Worm (Caenorhabditis elegans) whole organism, L4 larva: ENCODE results near the gene wrt-1.

ENCODE experiments used
- R02D3.7 ChIP-seq: fragments of 150-350 bp; sonication (generic microtip); optimal IDR thresholded peaks from 3 replicates; lab custom pipeline; 2014; ENCODE audit warnings: missing biosample characterization, missing genetic modification characterization
- T26A8.4 ChIP-seq: fragments of 200-800 bp; sonication (Bioruptor generic); IDR thresholded peaks from 2 replicates; pipeline ENCODE4 v1.3.6; 2022; ENCODE audit warnings: missing genetic modification characterization, missing compliant biosample characterization
- Y48G9A.11 ChIP-seq: fragments of 200-800 bp; sonication (Bioruptor generic); IDR thresholded peaks from 2 replicates; pipeline ENCODE4 v1.3.6; 2022; ENCODE audit warnings: missing genetic modification reagents, missing genetic modification characterization, missing compliant biosample characterization
- Y5F2A.4 ChIP-seq: fragments of 200-800 bp; sonication (Bioruptor generic); optimal IDR thresholded peaks from 2 replicates; lab custom pipeline; 2018; ENCODE audit warnings: mild to moderate bottlenecking, missing genetic modification characterization, missing compliant biosample characterization
- ZK337.2 ChIP-seq: fragments of 200-800 bp; sonication (Bioruptor generic); IDR thresholded peaks from 2 replicates; pipeline ENCODE4 v1.3.6; 2022; ENCODE audit warnings: missing genetic modification reagents, missing genetic modification characterization, missing compliant biosample characterization
- aha-1 ChIP-seq: fragments of 150-350 bp; peaks from one replicate; lab custom pipeline; 2014; ENCODE audit warnings: missing biosample characterization, missing genetic modification characterization
- attf-4 ChIP-seq: sonication (generic microtip); optimal IDR thresholded peaks from 3 replicates; lab custom pipeline; 2017; ENCODE audit warnings: missing biosample characterization, missing genetic modification characterization
- ceh-28 ChIP-seq: fragments of 150-350 bp; optimal IDR thresholded peaks from 2 replicates; lab custom pipeline; 2014; ENCODE audit warnings: missing biosample characterization, missing genetic modification reagents, missing genetic modification characterization
- ceh-44 ChIP-seq: fragments of 200-800 bp; sonication (Bioruptor generic); IDR thresholded peaks from 2 replicates; pipeline ENCODE4 v1.3.6; 2022; ENCODE audit warnings: missing genetic modification reagents, missing genetic modification characterization, missing compliant biosample characterization
- ces-1 ChIP-seq: fragments of 150-350 bp; sonication (generic microtip); optimal IDR thresholded peaks from 4 replicates; lab custom pipeline; 2014; ENCODE audit warnings: missing biosample characterization, missing genetic modification reagents, missing genetic modification characterization
- ctbp-1 ChIP-seq: fragments of 200-800 bp; sonication (Bioruptor generic); IDR thresholded peaks from 2 replicates; pipeline ENCODE4 v1.3.6; 2022; ENCODE audit warnings: missing genetic modification reagents, missing genetic modification characterization, missing compliant biosample characterization
- dmd-8 ChIP-seq: fragments of 200-800 bp; sonication (Bioruptor generic); IDR thresholded peaks from 2 replicates; pipeline ENCODE4 v1.3.6; 2022; ENCODE audit warnings: missing genetic modification characterization, missing compliant biosample characterization
- dmd-9 ChIP-seq: fragments of 200-800 bp; sonication (Bioruptor generic); IDR thresholded peaks from 2 replicates; pipeline ENCODE4 v1.3.6; 2022; ENCODE audit warnings: missing genetic modification reagents, missing genetic modification characterization, missing compliant biosample characterization
- hlh-30 ChIP-seq: sonication (generic microtip); optimal IDR thresholded peaks from 2 replicates; lab custom pipeline; 2017; ENCODE audit warnings: antibody characterized with exemption, mild to moderate bottlenecking, missing genetic modification characterization, missing compliant biosample characterization; ENCODE audit not compliant: insufficient read depth
- lin-38 ChIP-seq: fragments of 200-800 bp; sonication (Bioruptor generic); IDR thresholded peaks from 2 replicates; pipeline ENCODE4 v1.3.6; 2022; ENCODE audit warnings: missing genetic modification reagents, missing genetic modification characterization, missing compliant biosample characterization
- lin-39 ChIP-seq: fragments of 150-350 bp; optimal IDR thresholded peaks from 2 replicates; lab custom pipeline; 2014; ENCODE audit warnings: missing biosample characterization, missing genetic modification reagents, missing genetic modification characterization
- lsy-2 ChIP-seq, 2 experiments: fragments of 150-350 bp in 1 of 2; sonication (generic microtip) in 1 of 2; optimal IDR thresholded peaks; 2 replicates each; lab custom pipeline; 2014 to 2017; ENCODE audit warnings: missing biosample characterization in 2 of 2, missing genetic modification characterization in 2 of 2
- madf-9 ChIP-seq: fragments of 200-800 bp; sonication (Bioruptor generic); conservative IDR thresholded peaks from 2 replicates; pipeline ENCODE4 v1.3.6; 2022; ENCODE audit warnings: missing genetic modification reagents, missing genetic modification characterization, missing compliant biosample characterization
- mep-1 ChIP-seq: fragments of 150-350 bp; sonication (generic microtip); optimal IDR thresholded peaks from 3 replicates; lab custom pipeline; 2014; ENCODE audit warnings: missing biosample characterization, missing genetic modification characterization
- nhr-11 ChIP-seq: fragments of 150-350 bp; optimal IDR thresholded peaks from 2 replicates; lab custom pipeline; 2014; ENCODE audit warnings: missing biosample characterization, missing genetic modification characterization
- nhr-111 ChIP-seq: fragments of 200-800 bp; sonication (Bioruptor generic); optimal IDR thresholded peaks from 2 replicates; lab custom pipeline; 2018; ENCODE audit warnings: mild to moderate bottlenecking, missing genetic modification characterization, missing compliant biosample characterization
- nhr-28 ChIP-seq: fragments of 150-350 bp; optimal IDR thresholded peaks from 2 replicates; lab custom pipeline; 2014; ENCODE audit warnings: missing biosample characterization, missing genetic modification characterization
- nhr-48 ChIP-seq: sonication (generic microtip); optimal IDR thresholded peaks from 2 replicates; lab custom pipeline; 2016; ENCODE audit warnings: mild to moderate bottlenecking, missing genetic modification characterization, missing compliant biosample characterization
- pqm-1 ChIP-seq: sonication (generic microtip); optimal IDR thresholded peaks from 2 replicates; lab custom pipeline; 2017; ENCODE audit warnings: missing biosample characterization, missing genetic modification characterization
- rbr-2 ChIP-seq: sonication (generic microtip); optimal IDR thresholded peaks from 2 replicates; lab custom pipeline; 2016; ENCODE audit warnings: missing genotype, missing genetic modification characterization, missing compliant biosample characterization
- sdz-12 ChIP-seq: fragments of 200-800 bp; sonication (Bioruptor generic); optimal IDR thresholded peaks from 2 replicates; lab custom pipeline; 2018; ENCODE audit warnings: mild to moderate bottlenecking, missing genetic modification characterization, missing compliant biosample characterization
- set-16 ChIP-seq: fragments of 200-800 bp; sonication (Bioruptor generic); IDR thresholded peaks from 2 replicates; pipeline ENCODE4 v1.3.6; 2022; ENCODE audit warnings: missing genetic modification reagents, missing genetic modification characterization, missing compliant biosample characterization
- snpc-4 ChIP-seq: fragments of 150-350 bp; optimal IDR thresholded peaks from 2 replicates; lab custom pipeline; 2014; ENCODE audit warnings: missing biosample characterization, missing genetic modification characterization
- spr-3 ChIP-seq: fragments of 200-800 bp; sonication (Bioruptor generic); optimal IDR thresholded peaks from 2 replicates; lab custom pipeline; 2018; ENCODE audit warnings: mild to moderate bottlenecking, missing genetic modification characterization, missing compliant biosample characterization
- tra-1 ChIP-seq: fragments of 200-800 bp; sonication (Bioruptor generic); IDR thresholded peaks from 2 replicates; pipeline ENCODE4 v1.3.6; 2022; ENCODE audit warnings: missing genetic modification reagents, missing genetic modification characterization, missing compliant biosample characterization
- unc-130 ChIP-seq: sonication (generic microtip); optimal IDR thresholded peaks from 2 replicates; lab custom pipeline; 2016; ENCODE audit warnings: missing genetic modification reagents, missing genetic modification characterization, missing compliant biosample characterization
- unc-62 ChIP-seq, 3 experiments: fragments of 150-350 bp in 1 of 3; sonication (generic microtip); optimal IDR thresholded peaks in 2 of 3; peaks in 1 of 3; 1 replicate in 1 of 3; 2 replicates in 2 of 3; lab custom pipeline; 2014 to 2017; ENCODE audit warnings: missing biosample characterization in 3 of 3, missing genetic modification characterization in 3 of 3, missing genetic modification reagents in 3 of 3, missing genotype in 1 of 3
- zfp-2 ChIP-seq: sonication (generic microtip); optimal IDR thresholded peaks from 2 replicates; lab custom pipeline; 2016; ENCODE audit warnings: mild to moderate bottlenecking, missing genetic modification characterization, missing compliant biosample characterization
- zip-2 ChIP-seq: fragments of 150-350 bp; optimal IDR thresholded peaks from 2 replicates; lab custom pipeline; 2014; ENCODE audit warnings: missing biosample characterization, missing genetic modification characterization
- ztf-11 ChIP-seq: fragments of 150-350 bp; optimal IDR thresholded peaks from 2 replicates; lab custom pipeline; 2014; ENCODE audit warnings: missing biosample characterization, missing genetic modification characterization

The wrt-1 gene

DNA sequence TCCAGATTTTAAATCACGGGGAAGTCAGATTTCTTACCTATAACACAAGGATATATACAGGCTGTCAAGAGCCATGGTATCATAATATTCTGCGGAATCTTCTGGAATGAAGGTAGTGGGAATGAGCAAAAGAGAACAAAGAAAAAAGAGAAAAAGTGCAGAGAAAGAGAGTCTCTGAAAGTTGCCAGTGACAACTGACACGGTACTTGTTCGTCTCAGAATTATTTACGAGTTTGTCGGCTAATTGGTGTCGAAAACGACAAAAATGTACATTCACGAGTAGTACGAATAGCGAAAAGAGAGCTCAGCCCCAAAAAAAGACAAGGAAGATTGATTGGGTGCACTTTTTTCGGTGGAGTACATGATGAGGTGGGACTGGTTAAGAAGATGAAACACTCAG, 47.8 kb upstream of the wrt-1 start, which contains the start of gene cah-2:
Gene cah-2, minus strand, starts transcription at position 101 of the 400 bp plus-strand sequence.
- no peak for TF ChIP-seq ceh-44

- TF ChIP-seq Y48G9A.11 (GFP tag; lab: Robert Waterston, UW) = no peak
- no peak for TF ChIP-seq ces-1 (GFP tag; lab: Kevin White, UChicago)
- no peak for TF ChIP-seq R02D3.7
- no peak for TF ChIP-seq unc-130 (GFP tag; lab: Kevin White, UChicago)
- TF ChIP-seq lin-38 (GFP tag; lab: Robert Waterston, UW) = no peak
- TF ChIP-seq nhr-11 (tag; lab: Kevin White, UChicago) = no peak
- TF ChIP-seq T26A8.4 (GFP tag; lab: Robert Waterston, UW) = no peak
- no peak for TF ChIP-seq nhr-48 (tag; lab: Kevin White, UChicago)
- TF ChIP-seq ZK337.2 (GFP tag; lab: Robert Waterston, UW) = no peak
- no peak for TF ChIP-seq spr-3 (GFP tag; lab: Kevin White, UChicago)
- TF ChIP-seq ztf-11 (tag; lab: Kevin White, UChicago) = no peak
- TF ChIP-seq mep-1 = no peak
- TF ChIP-seq attf-4 (tag; lab: Kevin White, UChicago) = no peak
- no peak for TF ChIP-seq lin-39 (tag; lab: Kevin White, UChicago)
- no peak for TF ChIP-seq ctbp-1
- no peak for TF ChIP-seq lsy-2 (tag; optimal IDR thresholded peaks at IDR 0.05; lab: Kevin White, UChicago)
- TF ChIP-seq sdz-12 = no peak
- TF ChIP-seq, all 104 proteins: peak for 0
Measured at ce11 chrII:7489605-7490004, 41.2 kb upstream of the wrt-1 start, which contains the start of gene D1022.9. TSS of gene D1022.9 (minus strand) at chrII:7489705.

DNA sequence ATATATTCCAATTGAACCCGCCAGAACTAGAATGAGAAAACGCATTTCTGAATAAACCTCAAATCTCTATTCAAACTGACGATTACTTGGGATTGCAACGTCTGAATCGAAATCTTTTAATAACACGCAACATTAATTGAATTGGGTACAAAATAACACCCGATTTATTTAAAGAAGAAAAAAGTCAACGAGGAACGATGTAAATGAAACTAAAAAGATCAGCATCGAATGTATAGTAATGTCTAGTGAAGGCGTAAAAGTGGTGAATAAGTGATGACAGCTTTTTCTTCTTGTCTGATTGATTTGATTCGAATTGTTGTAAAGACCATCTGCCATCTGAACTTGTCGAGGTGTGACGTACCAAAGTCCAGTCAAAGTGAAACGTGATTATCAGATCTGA, 37.2 kb upstream of the wrt-1 start, which contains the start of gene nas-23:
Gene nas-23, minus strand, starts transcription at position 101 of the 400 bp plus-strand sequence.
- TF ChIP-seq spr-3 (GFP tag; lab: Kevin White, UChicago) (no peak), nhr-111 (no peak), ceh-28 (tag; lab: Kevin White, UChicago) (no peak), hlh-30 (tag; lab: Kevin White, UChicago) (no peak), aha-1 (tag; lab: Kevin White, UChicago) (peak; percentile 73), dmd-8 (GFP tag; lab: Robert Waterston, UW) (no peak), set-16 (no peak), rbr-2 (tag; lab: Kevin White, UChicago) (no peak)

DNA sequence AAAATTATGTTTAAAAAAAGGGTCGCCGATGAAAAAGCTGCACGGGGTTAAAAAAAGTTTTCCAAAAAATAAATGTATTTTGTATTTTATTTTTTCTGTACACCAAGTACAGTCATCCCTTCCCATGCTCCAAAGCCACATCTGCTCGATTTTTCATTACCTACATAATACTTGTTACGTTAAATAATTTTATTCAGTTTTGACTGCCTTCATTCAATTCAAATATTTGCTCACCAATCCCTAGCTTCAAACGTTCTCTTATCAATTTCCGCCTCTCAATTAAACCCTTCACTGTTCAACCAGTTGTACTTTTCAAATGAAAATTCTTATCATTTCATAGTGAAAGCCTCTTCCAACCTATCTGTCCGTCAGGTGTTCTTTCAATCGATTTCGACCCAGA, 36.6 kb upstream of the wrt-1 start, which contains the start of gene R10H1.1:
Gene R10H1.1, plus strand, starts transcription at position 301 of the 400 bp plus-strand sequence.
- peak; percentile 42 for TF ChIP-seq nhr-28 (tag; lab: Kevin White, UChicago)
- TF ChIP-seq dmd-9 (GFP tag; lab: Robert Waterston, UW) = no peak
- no peak for TF ChIP-seq madf-9 (GFP tag; lab: Robert Waterston, UW)
- no peak for TF ChIP-seq Y5F2A.4 (GFP tag; lab: Kevin White, UChicago)
- TF ChIP-seq tra-1 (GFP tag; lab: Robert Waterston, UW) = no peak
- no peak for TF ChIP-seq snpc-4
- peak; percentile 63 for TF ChIP-seq pqm-1 (tag; lab: Kevin White, UChicago)

DNA sequence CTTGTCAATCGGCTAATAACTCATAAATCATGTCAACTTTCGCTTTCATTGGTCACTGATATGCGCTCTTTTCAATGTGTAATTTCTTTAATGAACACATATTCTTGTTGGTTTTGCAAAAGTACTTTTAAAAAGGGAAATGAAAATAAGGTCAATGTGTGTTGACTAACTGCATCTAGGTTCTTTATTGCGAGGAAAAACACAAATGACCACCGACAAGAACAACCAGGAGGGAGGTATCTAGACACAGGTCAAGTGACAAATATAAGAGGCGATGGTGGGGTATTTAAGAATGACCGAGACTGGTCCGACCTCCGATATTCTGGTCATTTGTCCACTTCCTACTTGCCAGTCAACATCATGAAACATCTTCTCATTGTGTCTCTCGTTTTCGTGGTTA, 34.7 kb upstream of the wrt-1 start, which contains the start of gene spi-1:
Gene spi-1, plus strand, starts transcription at position 178 of the 400 bp plus-strand sequence.
- TF ChIP-seq zip-2 (tag; lab: Kevin White, UChicago) (no peak), hlh-30 (tag; lab: Kevin White, UChicago) (peak; percentile 42), T26A8.4 (GFP tag; lab: Robert Waterston, UW) (no peak), zfp-2 (tag; lab: Kevin White, UChicago) (no peak), unc-62 (GFP tag; optimal IDR thresholded peaks at IDR 0.05 in 1 of 2; lab: Kevin White, UChicago) (peak in 1 of 2 experiments; percentile 85), unc-62 (tag; optimal IDR thresholded peaks at IDR 0.05; lab: Kevin White, UChicago) (no peak)
- TF ChIP-seq, all 104 proteins: peak for 2
